Fruit fly (Drosophila melanogaster) ovary, adult (tissue): Measurements from ENCODE around the gene GluRIA.

ENCODE experiments used
- CG17801 ChIP-seq: fragments of 200-800 bp; optimal IDR thresholded peaks from 2 replicates; lab custom pipeline; 2019; ENCODE audit warnings: missing biosample characterization, mild to moderate bottlenecking, missing genetic modification characterization, moderate library complexity; ENCODE audit not compliant: partially characterized antibody

The GluRIA gene

DNA sequence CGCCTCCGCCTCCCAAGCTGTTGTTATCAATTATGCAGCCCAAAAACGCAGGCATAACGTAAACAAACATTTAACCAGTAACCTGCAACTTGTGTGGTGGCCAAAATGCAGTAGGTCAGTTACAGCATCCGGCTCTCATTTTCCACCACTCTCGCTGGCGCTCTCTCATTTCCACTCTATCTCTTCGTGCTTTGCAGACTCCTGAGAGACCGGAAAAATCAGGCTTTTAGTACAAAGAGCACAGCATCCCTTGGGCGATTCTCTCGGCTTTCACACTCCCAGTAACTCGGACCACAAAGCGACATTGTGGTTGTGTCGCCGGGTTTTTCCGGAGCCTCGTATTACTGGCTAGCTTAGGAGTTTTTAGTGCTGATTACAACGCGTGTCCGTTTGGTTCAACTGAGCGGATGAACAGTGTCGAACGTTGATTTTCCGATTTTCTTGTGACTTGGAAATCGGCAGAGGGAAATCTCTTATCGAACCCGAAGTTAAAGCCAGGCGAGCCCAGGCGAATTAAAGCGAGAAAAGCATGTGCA is at the start of gene GluRIA:
TSS of gene GluRIA (plus strand) at position 364 of the 536 bp plus-strand sequence.
- no peak for TF ChIP-seq CG17801 (GFP tag; lab: Kevin White, UChicago)

DNA sequence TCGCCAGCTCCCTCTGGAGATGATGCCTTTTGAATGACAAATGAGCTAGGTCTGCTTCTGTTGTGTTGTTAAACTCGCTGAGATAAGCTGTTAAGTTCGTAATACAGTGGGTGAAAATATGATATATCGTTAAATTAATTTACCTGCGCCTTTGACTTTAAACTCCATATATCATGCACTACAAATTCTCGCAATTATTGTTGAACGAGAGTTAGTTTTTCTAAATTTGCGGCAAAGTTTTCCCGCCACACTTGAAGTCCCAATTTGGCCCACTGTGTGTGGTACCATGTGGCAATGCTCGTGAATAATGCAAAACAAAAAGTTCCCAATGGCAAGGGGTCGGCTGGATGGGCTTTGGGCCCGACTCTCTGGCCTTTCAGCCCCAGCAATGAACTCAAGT is 47.1 kb upstream of the GluRIA start:
- no peak for TF ChIP-seq CG17801 (GFP tag; lab: Kevin White, UChicago)

dm6 chr3L:6577313-6577852 is 46.4 kb upstream of the GluRIA start:
- TF ChIP-seq CG17801 (GFP tag; lab: Kevin White, UChicago), result no peak

- TF ChIP-seq CG17801 (GFP tag; lab: Kevin White, UChicago), result no peak
Observed at dm6 chr3L:6589429-6590062, 34.3 kb upstream of the GluRIA start, which contains the start of gene jv. Gene jv, minus strand, starts transcription at chr3L:6589479.

DNA sequence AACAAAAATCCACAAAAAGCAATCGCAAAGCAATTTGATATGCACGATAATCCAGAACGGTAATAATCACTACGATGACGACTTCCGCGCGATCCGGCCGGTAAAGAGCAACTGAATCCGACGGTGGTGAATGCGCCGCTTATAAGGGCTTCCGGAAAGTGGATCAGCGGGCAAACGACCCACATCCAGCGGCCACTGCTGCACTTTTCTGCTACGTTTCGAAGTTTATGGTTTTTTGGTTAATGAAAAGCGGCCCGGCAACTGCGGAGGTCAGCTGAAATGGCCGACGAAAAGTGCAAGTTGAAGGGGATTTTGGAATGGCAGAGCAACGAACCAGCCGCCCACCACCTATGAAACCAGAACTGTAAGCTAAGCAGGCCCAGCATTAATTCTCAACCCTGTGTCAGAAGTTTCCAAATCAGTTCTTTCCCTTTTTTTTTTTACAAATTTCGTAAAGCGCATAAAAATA is 20.5 kb upstream of the GluRIA start, which contains the start of the genes ndl and Rexo5:
TSS of gene ndl (minus strand) at position 101 of the 469 bp plus-strand sequence.
TSS of gene Rexo5 (plus strand) at position 419 of the 469 bp plus-strand sequence.
- no peak for TF ChIP-seq CG17801 (GFP tag; lab: Kevin White, UChicago)

dm6 chr3L:6605925-6606324 is 17.9 kb upstream of the GluRIA start, which contains the start of gene zpg:
Gene zpg, minus strand, starts transcription at chr3L:6606032.
- no peak for TF ChIP-seq CG17801 (GFP tag; lab: Kevin White, UChicago)

DNA sequence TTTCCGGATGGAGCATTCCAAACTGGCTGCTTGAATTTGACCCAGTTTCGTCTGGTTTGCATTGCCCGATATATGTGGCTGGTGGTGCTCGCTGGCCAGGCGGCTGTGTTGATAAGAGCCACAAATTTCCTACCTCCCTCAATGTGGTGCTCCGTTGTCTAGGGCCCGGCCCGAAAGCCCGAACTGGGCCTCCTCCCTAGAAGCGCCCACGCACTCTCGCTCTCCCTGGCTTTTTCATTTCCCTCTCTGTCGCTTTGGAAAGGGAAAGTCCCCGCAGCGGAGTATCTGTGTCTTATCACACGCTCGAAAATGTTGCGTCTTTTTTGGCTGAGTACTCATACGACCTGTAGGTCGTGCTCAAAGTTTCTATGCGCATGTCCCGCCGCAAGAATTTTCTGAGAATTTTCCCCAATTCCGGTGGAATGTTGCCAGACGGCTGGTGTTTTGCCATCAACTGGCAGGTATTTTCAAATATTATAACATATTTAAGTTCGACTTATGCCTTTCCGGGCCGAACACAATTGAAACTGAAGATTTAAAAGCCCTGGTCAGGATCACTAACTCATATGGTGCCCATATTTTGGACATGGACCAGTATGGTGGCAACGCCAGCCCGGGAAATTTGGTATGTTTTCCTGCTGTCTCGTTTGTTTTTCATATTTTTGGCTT is 14.8 kb upstream of the GluRIA start, which contains the start of gene axed:
TSS of gene axed (plus strand) at position 442 of the 669 bp plus-strand sequence.
- TF ChIP-seq CG17801 (GFP tag; lab: Kevin White, UChicago), result no peak

dm6 chr3L:6612637-6613036 is 11.2 kb upstream of the GluRIA start:
- TF ChIP-seq CG17801 (GFP tag; lab: Kevin White, UChicago), result no peak

- no peak for TF ChIP-seq CG17801 (GFP tag; lab: Kevin White, UChicago)
Observed at dm6 chr3L:6615181-6615580, 8.7 kb upstream of the GluRIA start.

- TF ChIP-seq CG17801 (GFP tag; lab: Kevin White, UChicago), result no peak
Observed at dm6 chr3L:6619060-6619459, 4.8 kb upstream of the GluRIA start.

- no peak for TF ChIP-seq CG17801 (GFP tag; lab: Kevin White, UChicago)
Observed at dm6 chr3L:6665541-6665940, 41.7 kb downstream of the GluRIA start, which contains the start of gene eIF4E4. Gene eIF4E4, minus strand, starts transcription at chr3L:6665641.

- TF ChIP-seq CG17801 (GFP tag; lab: Kevin White, UChicago), result no peak
Observed at dm6 chr3L:6667716-6668115, 43.9 kb downstream of the GluRIA start, which contains the start of gene Grl65a. Gene Grl65a, minus strand, starts transcription at chr3L:6667816.
